Fruit fly (Drosophila melanogaster) whole organism, prepupa: ENCODE measurements around the gene RNF220.

Experiments
- CG10669 ChIP-seq: fragments of 200-800 bp; sonication (Bioruptor generic); optimal IDR thresholded peaks from 3 replicates; lab custom pipeline; 2018; ENCODE audit warnings: missing biosample characterization, mild to moderate bottlenecking, missing genetic modification characterization, moderate library complexity
- CG11294 ChIP-seq: fragments of 200-800 bp; sonication (Bioruptor generic); IDR thresholded peaks from 2 replicates; pipeline ENCODE4 v1.3.6; 2022; ENCODE audit warnings: missing biosample characterization, missing genetic modification characterization
- CG32006 ChIP-seq: fragments of 200-800 bp; sonication (Bioruptor generic); optimal IDR thresholded peaks from 3 replicates; lab custom pipeline; 2017; ENCODE audit warnings: missing biosample characterization, mild to moderate bottlenecking, missing genetic modification characterization
- Gug ChIP-seq: fragments of 200-800 bp; sonication (Bioruptor generic); IDR thresholded peaks from 2 replicates; pipeline ENCODE4 v1.3.6; 2022; ENCODE audit warnings: missing biosample characterization, missing genetic modification characterization
- Hr39 ChIP-seq: fragments of 200-800 bp; sonication (Bioruptor generic); optimal IDR thresholded peaks from 2 replicates; lab custom pipeline; 2016; ENCODE audit warnings: missing biosample characterization, missing genetic modification characterization
- Hr4 ChIP-seq: fragments of 200-800 bp; sonication (Bioruptor generic); optimal IDR thresholded peaks from 3 replicates; lab custom pipeline; 2016; ENCODE audit warnings: missing biosample characterization, missing genetic modification characterization
- dac ChIP-seq: fragments of 200-800 bp; sonication (Bioruptor generic); optimal IDR thresholded peaks from 2 replicates; lab custom pipeline; 2017; ENCODE audit warnings: missing biosample characterization, mild to moderate bottlenecking, missing genetic modification characterization
- dsx ChIP-seq: fragments of 200-800 bp; optimal IDR thresholded peaks from 3 replicates; lab custom pipeline; 2019; ENCODE audit warnings: missing biosample characterization, mild to moderate bottlenecking, missing genetic modification characterization, moderate library complexity; ENCODE audit not compliant: poor library complexity, severe bottlenecking
- lz ChIP-seq: fragments of 200-800 bp; sonication (Bioruptor generic); optimal IDR thresholded peaks from 3 replicates; lab custom pipeline; 2016; ENCODE audit warnings: missing biosample characterization, missing genetic modification characterization
- spab ChIP-seq: fragments of 200-800 bp; sonication (Bioruptor generic); optimal IDR thresholded peaks from 2 replicates; lab custom pipeline; 2017; ENCODE audit warnings: missing biosample characterization, mild to moderate bottlenecking, missing genetic modification characterization, missing genetic modification reagents

dm6 chr3R:22720808-22721306 lies 5.4 kb downstream of the RNF220 start, which contains the start of gene wge:
- TF ChIP-seq lz (GFP tag; lab: Kevin White, UChicago) (peak; percentile 1), dsx (GFP tag; lab: Kevin White, UChicago) (peak; percentile 71), CG11294 (GFP tag; lab: Robert Waterston, UW) (no peak), CG32006 (GFP tag; lab: Kevin White, UChicago) (peak; percentile 77), dac (GFP tag; lab: Kevin White, UChicago) (peak; percentile 27), spab (peak; percentile 87), CG10669 (peak; percentile 74), Hr39 (GFP tag; lab: Kevin White, UChicago) (no peak), Gug (peak; percentile 69), Hr4 (GFP tag; lab: Kevin White, UChicago) (no peak)
